Fruit fly (Drosophila melanogaster): ENCODE data around the gene CG13670.

dm6 chr3L:8288396-8288795 is 32.2 kb upstream of the CG13670 start:
- TF ChIP-seq Dll (optimal IDR thresholded peaks at IDR 0.05) (no peak), EcR (GFP tag; optimal IDR thresholded peaks at IDR 0.05) (no peak), usp (GFP tag; optimal IDR thresholded peaks at IDR 0.05) (no peak)
